Fruit fly (Drosophila melanogaster) whole organism, prepupa: ENCODE measurements around the gene Madm.

Experiments
- CG10669 ChIP-seq: fragments of 200-800 bp; sonication (Bioruptor generic); optimal IDR thresholded peaks from 3 replicates; lab custom pipeline; 2018; ENCODE audit warnings: missing biosample characterization, mild to moderate bottlenecking, missing genetic modification characterization, moderate library complexity
- CG1621 ChIP-seq: fragments of 200-800 bp; sonication (Bioruptor generic); optimal IDR thresholded peaks from 3 replicates; lab custom pipeline; 2018; ENCODE audit warnings: missing biosample characterization, mild to moderate bottlenecking, missing genetic modification characterization
- CG3919 ChIP-seq: fragments of 200-800 bp; sonication (Bioruptor generic); optimal IDR thresholded peaks from 3 replicates; lab custom pipeline; 2016; ENCODE audit warnings: missing biosample characterization, missing genetic modification characterization
- CG7368 ChIP-seq: fragments of 200-800 bp; sonication (Bioruptor generic); optimal IDR thresholded peaks from 3 replicates; lab custom pipeline; 2016; ENCODE audit warnings: missing biosample characterization, missing genetic modification characterization
- CG8119 ChIP-seq: fragments of 200-800 bp; sonication (Bioruptor generic); IDR thresholded peaks from 3 replicates; pipeline ENCODE4 v1.3.6; 2022; ENCODE audit warnings: missing biosample characterization, missing genetic modification characterization
- CG8319 ChIP-seq: fragments of 200-800 bp; sonication (Bioruptor generic); optimal IDR thresholded peaks from 3 replicates; lab custom pipeline; 2016; ENCODE audit warnings: missing biosample characterization, missing genetic modification characterization
- CG8632 ChIP-seq: fragments of 200-800 bp; sonication (Bioruptor generic); optimal IDR thresholded peaks from 3 replicates; lab custom pipeline; 2016; ENCODE audit warnings: missing biosample characterization, missing genetic modification characterization
- Lpt ChIP-seq: fragments of 200-800 bp; sonication (Bioruptor generic); optimal IDR thresholded peaks from 3 replicates; lab custom pipeline; 2016; ENCODE audit warnings: missing biosample characterization, missing genetic modification characterization
- ss ChIP-seq, 2 experiments: fragments of 200-800 bp; sonication (Bioruptor generic); optimal IDR thresholded peaks; 2 replicates in 1 of 2; 3 replicates in 1 of 2; lab custom pipeline; 2017 to 2018; ENCODE audit warnings: mild to moderate bottlenecking in 2 of 2, missing biosample characterization in 2 of 2, missing genetic modification characterization in 2 of 2, moderate library complexity in 1 of 2
- topi ChIP-seq: fragments of 200-800 bp; sonication (Bioruptor generic); optimal IDR thresholded peaks from 3 replicates; lab custom pipeline; 2016; ENCODE audit warnings: missing biosample characterization, missing genetic modification characterization

- no peak for TF ChIP-seq CG8119
- no peak for TF ChIP-seq Lpt (GFP tag; lab: Kevin White, UChicago)
- TF ChIP-seq CG10669, result no peak
- TF ChIP-seq CG8632 (GFP tag; lab: Kevin White, UChicago), result no peak
- TF ChIP-seq CG3919 (GFP tag; lab: Kevin White, UChicago), result no peak
- TF ChIP-seq topi (GFP tag; lab: Kevin White, UChicago), result no peak
- no peak for TF ChIP-seq CG7368 (GFP tag; lab: Kevin White, UChicago)
- TF ChIP-seq ss (GFP tag; optimal IDR thresholded peaks at IDR 0.05; lab: Kevin White, UChicago), result no peak
- no peak for TF ChIP-seq CG1621
- no peak for TF ChIP-seq CG8319
These were observed 16.4 kb downstream of the Madm start, which contains the start of gene Sec8 for dm6 chr3R:5758624-5759209.
